Fruit fly (Drosophila melanogaster): ENCODE results near the gene CG32148.

dm6 chr3L:14992025-14992424 is 31.3 kb upstream of the CG32148 start, which contains the start of gene Zip71B:
- TF ChIP-seq toy (GFP tag; IDR thresholded peaks at IDR 0.05) (no peak), Kr (GFP tag; optimal IDR thresholded peaks at IDR 0.05) (no peak), ranshi (GFP tag; IDR thresholded peaks at IDR 0.05) (no peak), CG42726 (GFP tag; IDR thresholded peaks at IDR 0.05; ENCODE audit: partially characterized antibody) (no peak), GATAe (GFP tag; conservative IDR thresholded peaks at IDR 0.05) (no peak), Sox102F (GFP tag; optimal IDR thresholded peaks at IDR 0.05) (no peak), nom (GFP tag; optimal IDR thresholded peaks at IDR 0.05) (no peak), Dll (GFP tag; IDR thresholded peaks at IDR 0.05; ENCODE audit: partially characterized antibody) (no peak), chif (GFP tag; optimal IDR thresholded peaks at IDR 0.05) (no peak), CG7963 (GFP tag; IDR thresholded peaks at IDR 0.05; ENCODE audit: partially characterized antibody) (no peak)

Data from whole organism, embryonic.